Fruit fly (Drosophila melanogaster): ENCODE data around the gene whe.

- TF ChIP-seq Eip78C (GFP tag) (peak; percentile 94), topi (GFP tag; optimal IDR thresholded peaks at IDR 0.05) (peak; percentile 66), ss (GFP tag; optimal IDR thresholded peaks at IDR 0.05) (peak; percentile 63 to 76), Hr39 (GFP tag; optimal IDR thresholded peaks at IDR 0.05) (peak; percentile 32), CG16779 (tag; optimal IDR thresholded peaks at IDR 0.05) (peak; percentile 81), OdsH (GFP tag; optimal IDR thresholded peaks at IDR 0.05) (peak; percentile 86), CG32006 (GFP tag; optimal IDR thresholded peaks at IDR 0.05) (peak; percentile 96), Sox14 (GFP tag; optimal IDR thresholded peaks at IDR 0.05) (peak; percentile 28), CG8632 (GFP tag; optimal IDR thresholded peaks at IDR 0.05) (peak; percentile 61), Smox (GFP tag; optimal IDR thresholded peaks at IDR 0.05) (peak; percentile 66), spab (GFP tag; optimal IDR thresholded peaks at IDR 0.05) (peak; percentile 63), lz (GFP tag; optimal IDR thresholded peaks at IDR 0.05) (peak; percentile 62)
Observed at dm6 chrX:21366311-21366990, 36.1 kb downstream of the whe start.

Measured in whole organism, prepupa.